Worm (Caenorhabditis elegans): ENCODE data around the gene F38A1.8.

F38A1.8 gene

ce11 chrIV:1228675-1229130 is 10.9 kb downstream of the F38A1.8 start, which contains the start of gene W09G12.7:
W09G12.7 (plus strand) TSS chrIV:1229080.
- TF ChIP-seq lin-39 (tag; optimal IDR thresholded peaks at IDR 0.05) (no peak), zag-1 (tag; optimal IDR thresholded peaks at IDR 0.05) (no peak), fos-1 (tag; optimal IDR thresholded peaks at IDR 0.05) (peak; percentile 72)

DNA sequence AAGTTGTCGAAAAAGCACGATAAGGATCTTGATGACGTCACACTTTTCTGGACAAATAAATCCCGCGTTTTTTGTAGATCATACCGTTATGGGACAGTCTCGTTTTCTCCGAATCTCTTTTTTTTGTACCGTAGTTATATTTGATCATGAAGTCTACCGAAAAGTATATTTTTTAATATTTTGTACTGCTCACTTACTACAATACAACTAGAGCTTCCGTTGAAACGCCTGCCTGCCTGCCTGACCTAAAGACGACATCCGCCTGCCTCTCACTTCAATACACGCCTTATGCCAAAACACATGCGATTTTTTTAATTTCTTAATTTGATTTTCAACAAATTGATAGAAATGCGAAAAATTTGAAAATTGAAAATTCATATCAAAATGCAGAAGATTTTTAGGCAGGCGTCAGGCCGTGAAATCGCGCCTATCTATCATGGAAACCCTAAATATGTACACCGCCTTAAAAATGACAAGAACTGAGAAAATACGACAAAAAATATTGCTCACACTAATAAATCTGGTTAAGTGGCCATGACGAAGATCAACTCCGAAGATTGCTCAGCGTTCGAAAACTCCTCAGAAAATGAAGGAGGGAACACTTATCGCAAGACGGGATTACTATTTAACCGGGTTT is 13.9 kb downstream of the F38A1.8 start, which contains the start of gene W09G12.8:
Gene W09G12.8, plus strand, starts transcription at position 587 of the 637 bp plus-strand sequence.
- TF ChIP-seq gmeb-1 (tag; optimal IDR thresholded peaks at IDR 0.05) (no peak), dmd-4 (tag; optimal IDR thresholded peaks at IDR 0.05) (no peak), aly-2 (tag; optimal IDR thresholded peaks at IDR 0.05) (no peak), nhr-12 (tag; optimal IDR thresholded peaks at IDR 0.05) (no peak), nhr-21 (tag; optimal IDR thresholded peaks at IDR 0.05) (no peak), zag-1 (tag; optimal IDR thresholded peaks at IDR 0.05) (no peak), fos-1 (tag; optimal IDR thresholded peaks at IDR 0.05) (no peak), ztf-4 (tag; optimal IDR thresholded peaks at IDR 0.05) (no peak), mbf-1 (tag; optimal IDR thresholded peaks at IDR 0.05) (no peak), sma-9 (GFP tag; optimal IDR thresholded peaks at IDR 0.05) (no peak), sma-9 (tag; optimal IDR thresholded peaks at IDR 0.05) (no peak), lin-39 (tag; optimal IDR thresholded peaks at IDR 0.05) (no peak), peb-1 (tag; optimal IDR thresholded peaks at IDR 0.05) (no peak), lin-11 (tag; optimal IDR thresholded peaks at IDR 0.05) (no peak), nhr-77 (tag; optimal IDR thresholded peaks at IDR 0.05) (no peak), sem-4 (tag; optimal IDR thresholded peaks at IDR 0.05) (no peak), nhr-10 (tag; optimal IDR thresholded peaks at IDR 0.05) (no peak)

ce11 chrIV:1224781-1225180 is 14.9 kb downstream of the F38A1.8 start:
- no peak for TF ChIP-seq nhr-11 (tag; optimal IDR thresholded peaks at IDR 0.05)
- TF ChIP-seq nhr-23 (tag; optimal IDR thresholded peaks at IDR 0.05): no peak
- TF ChIP-seq ztf-1 (GFP tag; conservative IDR thresholded peaks at IDR 0.05): no peak
- no peak for TF ChIP-seq nhr-12 (tag; optimal IDR thresholded peaks at IDR 0.05)
- no peak for TF ChIP-seq snpc-4 (tag; optimal IDR thresholded peaks at IDR 0.05)
- no peak for TF ChIP-seq C34F6.9 (tag; optimal IDR thresholded peaks at IDR 0.05)
- TF ChIP-seq mdl-1 (tag; optimal IDR thresholded peaks at IDR 0.05): no peak
- TF ChIP-seq skn-1 (tag; optimal IDR thresholded peaks at IDR 0.05): no peak
- no peak for TF ChIP-seq unc-62 (GFP tag; optimal IDR thresholded peaks at IDR 0.05)
- TF ChIP-seq gmeb-1 (tag; optimal IDR thresholded peaks at IDR 0.05): no peak
- TF ChIP-seq ceh-16 (tag; optimal IDR thresholded peaks at IDR 0.05): no peak
- TF ChIP-seq crh-2 (tag; optimal IDR thresholded peaks at IDR 0.05): no peak
- no peak for TF ChIP-seq R02D3.7 (tag; optimal IDR thresholded peaks at IDR 0.05)
- TF ChIP-seq nhr-10 (tag; optimal IDR thresholded peaks at IDR 0.05): no peak
- no peak for TF ChIP-seq lsy-2 (tag; optimal IDR thresholded peaks at IDR 0.05)
- no peak for TF ChIP-seq Y55F3AM.14 (GFP tag; optimal IDR thresholded peaks at IDR 0.05)
- no peak for TF ChIP-seq elt-3 (tag; optimal IDR thresholded peaks at IDR 0.05)

DNA sequence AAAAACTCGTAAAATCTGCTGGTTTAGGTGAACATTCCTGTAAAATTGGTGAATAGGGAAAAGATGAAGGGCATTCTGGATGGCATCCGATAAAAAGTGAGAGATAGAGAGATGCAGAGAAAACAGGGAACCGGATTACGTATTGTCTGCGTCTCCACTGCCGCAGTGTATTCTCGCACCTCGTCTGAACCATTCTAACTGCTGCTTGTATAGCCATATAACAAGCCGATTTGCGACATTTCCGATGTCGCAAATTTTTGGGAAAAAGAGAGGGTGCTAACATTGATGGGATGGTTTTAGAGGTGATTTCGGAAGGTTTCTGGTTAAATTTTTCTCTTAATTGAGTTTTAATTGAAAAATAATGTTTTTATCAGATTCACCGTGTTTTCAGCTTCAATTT is 18.5 kb downstream of the F38A1.8 start, which contains the start of gene W09G12.10:
Gene W09G12.10, minus strand, starts transcription at position 121 of the 400 bp plus-strand sequence.
- TF ChIP-seq mab-5 (tag; optimal IDR thresholded peaks at IDR 0.05) (no peak), peb-1 (tag; optimal IDR thresholded peaks at IDR 0.05) (peak; percentile 22), nhr-25 (tag; optimal IDR thresholded peaks at IDR 0.05) (peak; percentile 5)

ce11 chrIV:1216290-1216689 is 23.4 kb downstream of the F38A1.8 start, which contains the start of gene W09G12.9:
W09G12.9 (plus strand) TSS chrIV:1216590.
- no peak for TF ChIP-seq peb-1 (tag; optimal IDR thresholded peaks at IDR 0.05)
- no peak for TF ChIP-seq nhr-25 (tag; optimal IDR thresholded peaks at IDR 0.05)
- no peak for TF ChIP-seq crh-2 (tag; optimal IDR thresholded peaks at IDR 0.05)
- TF ChIP-seq dmd-4 (tag; optimal IDR thresholded peaks at IDR 0.05): no peak
- TF ChIP-seq lin-39 (tag; optimal IDR thresholded peaks at IDR 0.05): no peak
- no peak for TF ChIP-seq elt-1 (tag; optimal IDR thresholded peaks at IDR 0.05)
- TF ChIP-seq nhr-11 (tag; optimal IDR thresholded peaks at IDR 0.05): no peak
- no peak for TF ChIP-seq ZK546.5 (tag; optimal IDR thresholded peaks at IDR 0.05)
- TF ChIP-seq aly-2 (tag; optimal IDR thresholded peaks at IDR 0.05): no peak
- TF ChIP-seq elt-3 (tag; optimal IDR thresholded peaks at IDR 0.05): no peak
- TF ChIP-seq F13H6.1 (tag; optimal IDR thresholded peaks at IDR 0.05): no peak
- no peak for TF ChIP-seq nhr-237 (tag; optimal IDR thresholded peaks at IDR 0.05)
- TF ChIP-seq unc-55 (GFP tag; optimal IDR thresholded peaks at IDR 0.05): no peak
- no peak for TF ChIP-seq mab-5 (tag; optimal IDR thresholded peaks at IDR 0.05)
- TF ChIP-seq lin-11 (tag; optimal IDR thresholded peaks at IDR 0.05): no peak
- no peak for TF ChIP-seq ztf-11 (tag; optimal IDR thresholded peaks at IDR 0.05)
- TF ChIP-seq ztf-1 (GFP tag; conservative IDR thresholded peaks at IDR 0.05): no peak
- TF ChIP-seq mbf-1 (tag; optimal IDR thresholded peaks at IDR 0.05): no peak
- TF ChIP-seq ceh-82 (tag; optimal IDR thresholded peaks at IDR 0.05): no peak
- no peak for TF ChIP-seq egl-27 (tag; optimal IDR thresholded peaks at IDR 0.05)
